Worm (Caenorhabditis elegans) whole organism, L1 larva: ENCODE data around the gene C04G6.11.

ENCODE experiments used
- C16A3.4 ChIP-seq: fragments of 150-350 bp; optimal IDR thresholded peaks from 2 replicates; lab custom pipeline; 2014; ENCODE audit warnings: missing biosample characterization, missing genetic modification characterization
- C34B4.2 ChIP-seq: sonication (generic microtip); optimal IDR thresholded peaks from 2 replicates; lab custom pipeline; 2017; ENCODE audit warnings: mild to moderate bottlenecking, missing genetic modification characterization, missing compliant biosample characterization
- F16B12.6 ChIP-seq: fragments of 150-350 bp; optimal IDR thresholded peaks from 2 replicates; lab custom pipeline; 2014; ENCODE audit warnings: missing biosample characterization, missing genetic modification characterization
- aly-2 ChIP-seq: fragments of 150-350 bp; optimal IDR thresholded peaks from 2 replicates; lab custom pipeline; 2014; ENCODE audit warnings: missing biosample characterization, missing genetic modification characterization
- ama-1 ChIP-seq: fragments of 150-350 bp; optimal IDR thresholded peaks from 2 replicates; lab custom pipeline; 2014
- blmp-1 ChIP-seq: fragments of 150-350 bp; optimal IDR thresholded peaks from 2 replicates; lab custom pipeline; 2014; ENCODE audit warnings: missing biosample characterization, missing genetic modification characterization
- ceh-63 ChIP-seq: fragments of 200-800 bp; sonication (Bioruptor generic); optimal IDR thresholded peaks from 2 replicates; lab custom pipeline; 2018; ENCODE audit warnings: mild to moderate bottlenecking, missing genetic modification characterization, missing compliant biosample characterization
- ceh-82 ChIP-seq, 3 experiments: fragments of 150-350 bp in 1 of 3; sonication (generic microtip) in 2 of 3; optimal IDR thresholded peaks; 2 replicates each; lab custom pipeline; 2014 to 2017; ENCODE audit warnings: missing biosample characterization in 3 of 3, missing genetic modification characterization in 3 of 3
- dsc-1 ChIP-seq: sonication (generic microtip); optimal IDR thresholded peaks from 2 replicates; lab custom pipeline; 2016; ENCODE audit warnings: mild to moderate bottlenecking, missing genetic modification characterization, missing compliant biosample characterization
- elt-2 ChIP-seq: sonication (generic microtip); optimal IDR thresholded peaks from 2 replicates; lab custom pipeline; 2016; ENCODE audit warnings: missing genetic modification characterization, mild to moderate bottlenecking, inconsistent platforms, missing compliant biosample characterization, missing genetic modification reagents
- elt-3 ChIP-seq, 6 experiments: fragments of 150-350 bp in 1 of 6; sonication (generic microtip); optimal IDR thresholded peaks; 2 replicates each; lab custom pipeline; 2017 to 2018; ENCODE audit warnings: missing biosample characterization in 6 of 6, missing genetic modification characterization in 6 of 6, inconsistent platforms in 1 of 6
- fkh-4 ChIP-seq: sonication (generic microtip); optimal IDR thresholded peaks from 2 replicates; lab custom pipeline; 2016; ENCODE audit warnings: missing compliant biosample characterization, missing genetic modification characterization, borderline replicate concordance
- fkh-8 ChIP-seq: sonication (generic microtip); optimal IDR thresholded peaks from 2 replicates; lab custom pipeline; 2016; ENCODE audit warnings: mild to moderate bottlenecking, missing genetic modification characterization, missing compliant biosample characterization
- grh-1 ChIP-seq: fragments of 200-800 bp; sonication (Bioruptor generic); IDR thresholded peaks from 2 replicates; pipeline ENCODE4 v1.3.6; 2022; ENCODE audit warnings: missing genetic modification reagents, missing genetic modification characterization, missing compliant biosample characterization
- hlh-4 ChIP-seq: sonication (generic microtip); optimal IDR thresholded peaks from 2 replicates; lab custom pipeline; 2016; ENCODE audit warnings: mild to moderate bottlenecking, missing genetic modification characterization, missing compliant biosample characterization
- hpl-2 ChIP-seq: fragments of 150-350 bp; optimal IDR thresholded peaks from 2 replicates; lab custom pipeline; 2014; ENCODE audit warnings: missing biosample characterization, missing genetic modification reagents, missing genetic modification characterization
- irx-1 ChIP-seq: sonication (generic microtip); optimal IDR thresholded peaks from 2 replicates; lab custom pipeline; 2016; ENCODE audit warnings: missing genetic modification characterization, missing compliant biosample characterization
- isw-1 ChIP-seq: fragments of 200-800 bp; sonication (Bioruptor generic); IDR thresholded peaks from 2 replicates; pipeline ENCODE4 v1.3.6; 2022; ENCODE audit warnings: missing genetic modification characterization, missing compliant biosample characterization
- lin-15B ChIP-seq: fragments of 150-350 bp; sonication (generic microtip); optimal IDR thresholded peaks from 3 replicates; lab custom pipeline; 2014; ENCODE audit warnings: missing biosample characterization, missing genetic modification characterization
- lin-35 ChIP-seq, 2 experiments: fragments of 150-350 bp; optimal IDR thresholded peaks; 2 replicates each; lab custom pipeline; 2014; ENCODE audit warnings: missing biosample characterization in 2 of 2, missing genetic modification characterization in 2 of 2, missing genetic modification reagents in 2 of 2
- lsy-2 ChIP-seq, 2 experiments: fragments of 150-350 bp; optimal IDR thresholded peaks; 2 replicates each; lab custom pipeline; 2014; ENCODE audit warnings: missing biosample characterization in 2 of 2, missing genetic modification characterization in 2 of 2
- mep-1 ChIP-seq: fragments of 150-350 bp; optimal IDR thresholded peaks from 2 replicates; lab custom pipeline; 2014; ENCODE audit warnings: missing biosample characterization, missing genetic modification characterization
- nhr-12 ChIP-seq: sonication (generic microtip); optimal IDR thresholded peaks from 2 replicates; lab custom pipeline; 2017; ENCODE audit warnings: missing biosample characterization, missing genetic modification characterization
- nhr-19 ChIP-seq: fragments of 200-800 bp; sonication (Bioruptor generic); conservative IDR thresholded peaks from 2 replicates; pipeline ENCODE4 v1.3.6; 2022; ENCODE audit warnings: missing genetic modification characterization, missing compliant biosample characterization
- nhr-28 ChIP-seq: fragments of 150-350 bp; optimal IDR thresholded peaks from 2 replicates; lab custom pipeline; 2014; ENCODE audit warnings: missing biosample characterization, missing genetic modification characterization
- nhr-71 ChIP-seq: sonication (generic microtip); optimal IDR thresholded peaks from 2 replicates; lab custom pipeline; 2016; ENCODE audit warnings: mild to moderate bottlenecking, missing genetic modification characterization, moderate library complexity, missing compliant biosample characterization
- pag-3 ChIP-seq: sonication (generic microtip); optimal IDR thresholded peaks from 2 replicates; lab custom pipeline; 2017; ENCODE audit warnings: missing genetic modification characterization, mild to moderate bottlenecking, missing compliant biosample characterization, antibody characterized with exemption, borderline replicate concordance; ENCODE audit not compliant: insufficient read depth
- pax-3 ChIP-seq: fragments of 200-800 bp; sonication (Bioruptor generic); optimal IDR thresholded peaks from 2 replicates; lab custom pipeline; 2018; ENCODE audit warnings: mild to moderate bottlenecking, missing genetic modification characterization, moderate library complexity, missing compliant biosample characterization
- skn-1 ChIP-seq: fragments of 150-350 bp; optimal IDR thresholded peaks from 2 replicates; lab custom pipeline; 2014; ENCODE audit warnings: missing biosample characterization, missing genetic modification characterization
- snpc-4 ChIP-seq: fragments of 150-350 bp; optimal IDR thresholded peaks from 2 replicates; lab custom pipeline; 2014; ENCODE audit warnings: missing biosample characterization, missing genetic modification characterization
- sox-4 ChIP-seq: sonication (generic microtip); optimal IDR thresholded peaks from 2 replicates; lab custom pipeline; 2016; ENCODE audit warnings: missing genetic modification characterization, missing compliant biosample characterization
- sup-37 ChIP-seq: fragments of 200-800 bp; sonication (Bioruptor generic); optimal IDR thresholded peaks from 2 replicates; lab custom pipeline; 2018; ENCODE audit warnings: mild to moderate bottlenecking, missing genetic modification characterization, missing compliant biosample characterization
- tlp-1 ChIP-seq: fragments of 150-350 bp; optimal IDR thresholded peaks from 2 replicates; lab custom pipeline; 2014; ENCODE audit warnings: missing biosample characterization, missing genetic modification characterization
- unc-130 ChIP-seq: fragments of 150-350 bp; optimal IDR thresholded peaks from 2 replicates; lab custom pipeline; 2017; ENCODE audit warnings: missing biosample characterization, missing genetic modification characterization, inconsistent platforms
- unc-30 ChIP-seq: sonication (generic microtip); optimal IDR thresholded peaks from 2 replicates; lab custom pipeline; 2017; ENCODE audit warnings: missing biosample characterization, missing genetic modification characterization
- unc-62 ChIP-seq: fragments of 150-350 bp; optimal IDR thresholded peaks from 2 replicates; lab custom pipeline; 2014; ENCODE audit warnings: missing biosample characterization, missing genetic modification reagents, missing genetic modification characterization
- unc-98 ChIP-seq: fragments of 200-800 bp; sonication (Bioruptor generic); IDR thresholded peaks from 2 replicates; pipeline ENCODE4 v1.3.6; 2022; ENCODE audit warnings: missing genetic modification characterization, missing compliant biosample characterization
- zip-4 ChIP-seq: fragments of 200-800 bp; sonication (Bioruptor generic); optimal IDR thresholded peaks from 2 replicates; lab custom pipeline; 2018; ENCODE audit warnings: mild to moderate bottlenecking, missing genetic modification characterization, moderate library complexity, missing compliant biosample characterization

The C04G6.11 gene

DNA sequence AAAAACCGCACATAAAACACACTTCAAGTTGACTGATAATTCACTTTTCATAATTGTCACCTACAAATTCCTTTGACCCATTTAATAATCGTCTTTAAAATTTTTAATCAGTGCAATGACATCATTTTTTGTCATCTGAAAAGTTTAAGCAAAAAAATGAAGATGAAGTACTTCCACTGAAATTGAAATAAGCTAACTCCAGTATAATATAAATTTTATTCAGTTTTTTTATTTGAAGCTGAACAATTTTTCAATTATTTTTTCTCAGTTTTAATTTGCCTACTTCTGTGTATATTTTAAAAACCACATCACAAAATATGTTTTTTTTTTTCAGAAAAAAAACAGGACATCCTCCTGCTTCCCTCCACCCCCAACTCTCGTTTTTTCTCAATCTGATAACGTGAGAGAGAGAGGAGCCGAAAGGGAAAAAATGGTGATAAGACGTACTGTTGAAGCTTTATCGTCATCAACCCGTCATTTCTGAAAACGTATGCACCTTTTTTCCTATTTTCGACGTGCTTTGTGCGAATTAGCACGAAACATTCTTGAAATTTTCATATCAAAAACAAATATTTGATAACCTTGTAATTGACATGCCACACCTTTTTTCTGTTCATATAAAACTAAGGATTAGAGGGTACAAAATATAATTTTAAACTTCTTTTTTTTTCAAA, at the start of gene C04G6.11, which contains the start of gene mpk-2:
Gene C04G6.11, minus strand, starts transcription at position 51 of the 674 bp plus-strand sequence.
Gene mpk-2, plus strand, starts transcription at position 335 of the 674 bp plus-strand sequence.
- TF ChIP-seq unc-30 (tag; lab: Kevin White, UChicago) (no peak), fkh-4 (tag; lab: Kevin White, UChicago) (no peak), nhr-71 (tag; lab: Kevin White, UChicago) (no peak), C34B4.2 (tag; lab: Kevin White, UChicago) (no peak), zip-4 (GFP tag; lab: Kevin White, UChicago) (no peak), sox-4 (no peak), blmp-1 (peak; percentile 12), hlh-4 (tag; lab: Kevin White, UChicago) (no peak), unc-62 (GFP tag; lab: Kevin White, UChicago) (no peak), isw-1 (GFP tag; lab: Robert Waterston, UW) (no peak), elt-2 (tag; lab: Kevin White, UChicago) (peak; percentile 95), dsc-1 (tag; lab: Kevin White, UChicago) (no peak), snpc-4 (tag; lab: Kevin White, UChicago) (no peak), unc-98 (GFP tag; lab: Robert Waterston, UW) (no peak), ceh-63 (GFP tag; lab: Kevin White, UChicago) (no peak), lin-35 (GFP tag; optimal IDR thresholded peaks at IDR 0.05; lab: Kevin White, UChicago) (peak in 1 of 2 experiments; percentile 9), lsy-2 (tag; optimal IDR thresholded peaks at IDR 0.05; lab: Kevin White, UChicago) (no peak), unc-130 (tag; lab: Kevin White, UChicago) (no peak), ceh-82 (tag; optimal IDR thresholded peaks at IDR 0.05; lab: Kevin White, UChicago) (no peak), hpl-2 (GFP tag; lab: Kevin White, UChicago) (no peak), lin-15B (no peak), irx-1 (no peak)
- TF ChIP-seq, all 84 proteins: peak for 3

DNA sequence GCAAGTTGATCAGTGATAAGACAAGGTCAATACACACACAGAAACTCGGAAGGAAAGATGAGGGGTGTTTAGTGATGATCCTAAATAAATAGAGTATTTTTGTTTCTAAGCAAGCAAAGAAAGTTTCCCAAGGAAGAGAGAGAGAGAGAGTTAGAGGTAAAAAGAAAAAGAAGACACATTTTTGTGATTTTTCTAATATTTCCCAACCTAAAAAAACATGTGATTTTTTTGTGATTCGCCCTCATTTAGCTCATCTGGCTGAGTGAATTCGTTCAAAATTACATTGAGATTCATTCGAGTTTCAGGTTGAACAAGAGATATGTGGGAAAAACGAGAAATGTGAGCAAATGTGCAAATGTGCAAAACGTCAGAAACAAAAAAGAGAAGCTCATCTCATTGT, 47.2 kb upstream of the C04G6.11 start, which contains the start of gene srb-16:
Gene srb-16, minus strand, starts transcription at position 101 of the 400 bp plus-strand sequence.
- TF ChIP-seq tlp-1 (tag; lab: Kevin White, UChicago) (no peak), skn-1 (no peak), dsc-1 (tag; lab: Kevin White, UChicago) (no peak), hpl-2 (GFP tag; lab: Kevin White, UChicago) (no peak), sup-37 (GFP tag; lab: Kevin White, UChicago) (no peak), grh-1 (GFP tag; lab: Robert Waterston, UW) (no peak), fkh-8 (tag; lab: Kevin White, UChicago) (no peak), nhr-12 (tag; lab: Kevin White, UChicago) (no peak), ceh-82 (tag; optimal IDR thresholded peaks at IDR 0.05; lab: Kevin White, UChicago) (no peak), aly-2 (tag; lab: Kevin White, UChicago) (no peak), ama-1 (lab: Kevin White, UChicago) (no peak), nhr-28 (tag; lab: Kevin White, UChicago) (no peak)

DNA sequence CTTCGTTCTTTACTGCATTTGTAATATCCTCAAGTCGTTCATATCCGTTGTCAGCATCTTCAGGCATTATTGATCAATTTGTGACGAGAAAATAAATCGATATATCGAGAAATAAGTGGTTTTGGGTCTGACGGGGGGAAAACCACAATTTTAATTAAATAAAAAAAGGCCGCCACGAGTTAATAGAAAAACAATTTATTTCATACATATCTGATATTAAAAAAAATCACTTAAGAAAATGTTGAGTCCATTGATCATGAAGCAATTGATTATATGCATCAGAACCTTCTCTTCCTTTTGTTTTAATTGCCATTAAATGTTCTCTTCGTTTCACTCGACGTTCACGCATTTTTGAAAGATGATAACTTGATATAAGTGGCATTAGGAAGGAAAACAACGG, 44.7 kb upstream of the C04G6.11 start, which contains the start of gene F58A6.5:
Gene F58A6.5, minus strand, starts transcription at position 101 of the 400 bp plus-strand sequence.
- TF ChIP-seq tlp-1 (tag; lab: Kevin White, UChicago) (no peak), F16B12.6 (tag; lab: Kevin White, UChicago) (no peak), C16A3.4 (tag; lab: Kevin White, UChicago) (no peak), mep-1 (tag; lab: Kevin White, UChicago) (no peak), pag-3 (tag; lab: Kevin White, UChicago) (no peak), blmp-1 (no peak), ceh-63 (GFP tag; lab: Kevin White, UChicago) (no peak), pax-3 (no peak), fkh-4 (tag; lab: Kevin White, UChicago) (no peak), nhr-19 (GFP tag; lab: Robert Waterston, UW) (no peak), elt-3 (tag; optimal IDR thresholded peaks at IDR 0.05; lab: Kevin White, UChicago) (no peak), aly-2 (tag; lab: Kevin White, UChicago) (no peak), hpl-2 (GFP tag; lab: Kevin White, UChicago) (no peak), lin-15B (no peak)
